Worm (Caenorhabditis elegans) whole organism, L4 larva: ENCODE results near the gene T28C6.8.

ENCODE experiments used
- D1046.2 ChIP-seq: fragments of 200-800 bp; sonication (Bioruptor generic); IDR thresholded peaks from 2 replicates; pipeline ENCODE4 v1.3.6; 2022; ENCODE audit warnings: missing genetic modification characterization, missing compliant biosample characterization
- F44E2.7 ChIP-seq: fragments of 200-800 bp; sonication (Bioruptor generic); IDR thresholded peaks from 2 replicates; pipeline ENCODE4 v2.1.2; 2022; ENCODE audit warnings: missing genetic modification characterization, missing compliant biosample characterization
- R02D3.7 ChIP-seq: fragments of 150-350 bp; sonication (generic microtip); optimal IDR thresholded peaks from 3 replicates; lab custom pipeline; 2014; ENCODE audit warnings: missing biosample characterization, missing genetic modification characterization
- Y105C5A.15 ChIP-seq: fragments of 200-800 bp; sonication (Bioruptor generic); IDR thresholded peaks from 2 replicates; pipeline ENCODE4 v1.3.6; 2022; ENCODE audit warnings: missing genetic modification characterization, missing compliant biosample characterization
- ZK337.2 ChIP-seq: fragments of 200-800 bp; sonication (Bioruptor generic); IDR thresholded peaks from 2 replicates; pipeline ENCODE4 v1.3.6; 2022; ENCODE audit warnings: missing genetic modification reagents, missing genetic modification characterization, missing compliant biosample characterization
- arid-1 ChIP-seq: fragments of 200-800 bp; sonication (Bioruptor generic); conservative IDR thresholded peaks from 2 replicates; pipeline ENCODE4 v1.3.6; 2022; ENCODE audit warnings: missing genetic modification reagents, missing genetic modification characterization, missing compliant biosample characterization
- ceh-20 ChIP-seq: fragments of 200-800 bp; sonication (Bioruptor generic); IDR thresholded peaks from 2 replicates; pipeline ENCODE4 v1.3.6; 2022; ENCODE audit warnings: missing genetic modification reagents, missing genetic modification characterization, missing compliant biosample characterization
- ceh-28 ChIP-seq: fragments of 150-350 bp; optimal IDR thresholded peaks from 2 replicates; lab custom pipeline; 2014; ENCODE audit warnings: missing biosample characterization, missing genetic modification reagents, missing genetic modification characterization
- ceh-82 ChIP-seq: sonication (generic microtip); optimal IDR thresholded peaks from 2 replicates; lab custom pipeline; 2017; ENCODE audit warnings: missing biosample characterization, missing genetic modification characterization
- ces-1 ChIP-seq: fragments of 150-350 bp; sonication (generic microtip); optimal IDR thresholded peaks from 4 replicates; lab custom pipeline; 2014; ENCODE audit warnings: missing biosample characterization, missing genetic modification reagents, missing genetic modification characterization
- cey-2 ChIP-seq: sonication (generic microtip); optimal IDR thresholded peaks from 3 replicates; lab custom pipeline; 2017; ENCODE audit warnings: missing genetic modification characterization, mild to moderate bottlenecking, missing compliant biosample characterization, antibody characterized with exemption, borderline replicate concordance; ENCODE audit not compliant: insufficient read depth
- ctbp-1 ChIP-seq: fragments of 200-800 bp; sonication (Bioruptor generic); IDR thresholded peaks from 2 replicates; pipeline ENCODE4 v1.3.6; 2022; ENCODE audit warnings: missing genetic modification reagents, missing genetic modification characterization, missing compliant biosample characterization
- daf-19 ChIP-seq: fragments of 200-800 bp; sonication (Bioruptor generic); conservative IDR thresholded peaks from 2 replicates; pipeline ENCODE4 v1.3.6; 2022; ENCODE audit warnings: missing genetic modification characterization, missing compliant biosample characterization
- dmd-8 ChIP-seq: fragments of 200-800 bp; sonication (Bioruptor generic); IDR thresholded peaks from 2 replicates; pipeline ENCODE4 v1.3.6; 2022; ENCODE audit warnings: missing genetic modification characterization, missing compliant biosample characterization
- duxl-1 ChIP-seq: sonication (generic microtip); optimal IDR thresholded peaks from 2 replicates; lab custom pipeline; 2016; ENCODE audit warnings: mild to moderate bottlenecking, missing genetic modification characterization, moderate library complexity, missing compliant biosample characterization; ENCODE audit not compliant: poor library complexity
- fos-1 ChIP-seq: fragments of 150-350 bp; optimal IDR thresholded peaks from 2 replicates; lab custom pipeline; 2014; ENCODE audit warnings: missing biosample characterization, missing genetic modification characterization
- gei-8 ChIP-seq: fragments of 200-800 bp; sonication (Bioruptor generic); optimal IDR thresholded peaks from 2 replicates; lab custom pipeline; 2018; ENCODE audit warnings: mild to moderate bottlenecking, missing genetic modification characterization, missing compliant biosample characterization
- hif-1 ChIP-seq, 2 experiments: sonication (generic microtip); optimal IDR thresholded peaks; 2 replicates each; lab custom pipeline; 2016 to 2017; ENCODE audit warnings: missing compliant biosample characterization in 2 of 2, missing genetic modification characterization in 2 of 2, missing genetic modification reagents in 2 of 2, missing genotype in 2 of 2, mild to moderate bottlenecking in 1 of 2
- hlh-11 ChIP-seq: fragments of 200-800 bp; sonication (Bioruptor generic); optimal IDR thresholded peaks from 2 replicates; lab custom pipeline; 2018; ENCODE audit warnings: mild to moderate bottlenecking, missing genetic modification characterization, missing compliant biosample characterization
- hmg-1.1 ChIP-seq: fragments of 200-800 bp; sonication (Bioruptor generic); IDR thresholded peaks from 2 replicates; pipeline ENCODE4 v1.3.6; 2022; ENCODE audit warnings: missing genetic modification reagents, missing genetic modification characterization, missing compliant biosample characterization
- lim-7 ChIP-seq: fragments of 200-800 bp; sonication (Bioruptor generic); IDR thresholded peaks from 2 replicates; pipeline ENCODE4 v1.3.6; 2022; ENCODE audit warnings: missing genetic modification characterization, missing compliant biosample characterization
- lin-15B ChIP-seq: fragments of 150-350 bp; sonication (generic microtip); optimal IDR thresholded peaks from 3 replicates; lab custom pipeline; 2014; ENCODE audit warnings: missing biosample characterization, missing genetic modification characterization
- lin-29 ChIP-seq: fragments of 200-800 bp; sonication (Bioruptor generic); IDR thresholded peaks from 2 replicates; pipeline ENCODE4 v1.3.6; 2022; ENCODE audit warnings: missing genetic modification reagents, missing genetic modification characterization, missing compliant biosample characterization
- lin-38 ChIP-seq: fragments of 200-800 bp; sonication (Bioruptor generic); IDR thresholded peaks from 2 replicates; pipeline ENCODE4 v1.3.6; 2022; ENCODE audit warnings: missing genetic modification reagents, missing genetic modification characterization, missing compliant biosample characterization
- mdl-1 ChIP-seq, 2 experiments: fragments of 150-350 bp in 1 of 2; sonication (generic microtip) in 1 of 2; optimal IDR thresholded peaks; 2 replicates each; lab custom pipeline; 2014 to 2017; ENCODE audit warnings: missing biosample characterization in 2 of 2, missing genetic modification characterization in 2 of 2
- mdt-29 ChIP-seq: fragments of 200-800 bp; sonication (Bioruptor generic); IDR thresholded peaks from 2 replicates; pipeline ENCODE4 v1.3.6; 2022; ENCODE audit warnings: missing genetic modification reagents, missing genetic modification characterization, missing compliant biosample characterization
- mxl-2 ChIP-seq: fragments of 200-800 bp; sonication (Bioruptor generic); conservative IDR thresholded peaks from 2 replicates; pipeline ENCODE4 v1.3.6; 2022; ENCODE audit warnings: missing genetic modification reagents, missing genetic modification characterization, missing compliant biosample characterization
- mxl-3 ChIP-seq: fragments of 200-800 bp; sonication (Bioruptor generic); optimal IDR thresholded peaks from 2 replicates; lab custom pipeline; 2018; ENCODE audit warnings: mild to moderate bottlenecking, missing genetic modification characterization, missing compliant biosample characterization
- nhr-237 ChIP-seq: sonication (generic microtip); optimal IDR thresholded peaks from 2 replicates; lab custom pipeline; 2017; ENCODE audit warnings: missing biosample characterization, missing genetic modification characterization
- nhr-28 ChIP-seq: fragments of 150-350 bp; optimal IDR thresholded peaks from 2 replicates; lab custom pipeline; 2014; ENCODE audit warnings: missing biosample characterization, missing genetic modification characterization
- nhr-42 ChIP-seq: fragments of 200-800 bp; sonication (Bioruptor generic); IDR thresholded peaks from 2 replicates; pipeline ENCODE4 v1.3.6; 2022; ENCODE audit warnings: missing genetic modification characterization, missing compliant biosample characterization
- nhr-76 ChIP-seq: fragments of 150-350 bp; optimal IDR thresholded peaks from 2 replicates; lab custom pipeline; 2014; ENCODE audit warnings: missing biosample characterization, missing genetic modification characterization
- pha-4 ChIP-seq, 2 experiments: fragments of 150-350 bp in 1 of 2; fragments of 200-800 bp in 1 of 2; sonication (Bioruptor generic) in 1 of 2; IDR thresholded peaks in 1 of 2; optimal IDR thresholded peaks in 1 of 2; 2 replicates each; pipeline versions ENCODE4 v1.3.6 to Lab custom; 2014 to 2022; ENCODE audit warnings: missing genetic modification characterization in 2 of 2, missing genetic modification reagents in 2 of 2, missing biosample characterization in 1 of 2, missing compliant biosample characterization in 1 of 2
- pqm-1 ChIP-seq: sonication (generic microtip); optimal IDR thresholded peaks from 2 replicates; lab custom pipeline; 2017; ENCODE audit warnings: missing biosample characterization, missing genetic modification characterization
- rbr-2 ChIP-seq: sonication (generic microtip); optimal IDR thresholded peaks from 2 replicates; lab custom pipeline; 2016; ENCODE audit warnings: missing genotype, missing genetic modification characterization, missing compliant biosample characterization
- sdz-12 ChIP-seq: fragments of 200-800 bp; sonication (Bioruptor generic); optimal IDR thresholded peaks from 2 replicates; lab custom pipeline; 2018; ENCODE audit warnings: mild to moderate bottlenecking, missing genetic modification characterization, missing compliant biosample characterization
- set-16 ChIP-seq: fragments of 200-800 bp; sonication (Bioruptor generic); IDR thresholded peaks from 2 replicates; pipeline ENCODE4 v1.3.6; 2022; ENCODE audit warnings: missing genetic modification reagents, missing genetic modification characterization, missing compliant biosample characterization
- unc-39 ChIP-seq: sonication (generic microtip); optimal IDR thresholded peaks from 2 replicates; lab custom pipeline; 2017; ENCODE audit warnings: missing biosample characterization, missing genetic modification characterization
- zfp-2 ChIP-seq: sonication (generic microtip); optimal IDR thresholded peaks from 2 replicates; lab custom pipeline; 2016; ENCODE audit warnings: mild to moderate bottlenecking, missing genetic modification characterization, missing compliant biosample characterization
- zfp-3 ChIP-seq: fragments of 200-800 bp; sonication (Bioruptor generic); conservative IDR thresholded peaks from 2 replicates; pipeline ENCODE4 v1.3.6; 2022; ENCODE audit warnings: missing genetic modification reagents, missing genetic modification characterization, missing compliant biosample characterization
- zip-2 ChIP-seq: fragments of 150-350 bp; optimal IDR thresholded peaks from 2 replicates; lab custom pipeline; 2014; ENCODE audit warnings: missing biosample characterization, missing genetic modification characterization

The T28C6.8 gene

ce11 chrIV:8852194-8852593 lies 21.7 kb upstream of the T28C6.8 start, which contains the start of gene alp-1:
TSS of gene alp-1 (plus strand) at chrIV:8852494.
- TF ChIP-seq ctbp-1 (GFP tag; lab: Robert Waterston, UW) (no peak), ceh-82 (no peak), ceh-28 (tag; lab: Kevin White, UChicago) (no peak), dmd-8 (no peak), hmg-1.1 (GFP tag; lab: Robert Waterston, UW) (no peak), duxl-1 (tag; lab: Kevin White, UChicago) (no peak), ces-1 (no peak), daf-19 (no peak), nhr-42 (GFP tag; lab: Robert Waterston, UW) (no peak), pqm-1 (tag; lab: Kevin White, UChicago) (no peak), zfp-3 (GFP tag; lab: Robert Waterston, UW) (no peak), cey-2 (no peak)
- TF ChIP-seq, all 104 proteins: peak for 0

ce11 chrIV:8850807-8851206 lies 20.3 kb upstream of the T28C6.8 start:
- TF ChIP-seq pha-4 (GFP tag; IDR thresholded peaks at IDR 0.05; lab: Robert Waterston, UW) (no peak), pha-4 (tag; optimal IDR thresholded peaks at IDR 0.05; lab: Kevin White, UChicago) (no peak), lim-7 (GFP tag; lab: Robert Waterston, UW) (no peak), dmd-8 (0 out of 2 replicates have a peak, but pooled peaks have one; percentile 57), F44E2.7 (GFP tag; lab: Robert Waterston, UW) (no peak), mdt-29 (no peak), Y105C5A.15 (no peak), mxl-3 (no peak), zip-2 (tag; lab: Kevin White, UChicago) (no peak), lin-29 (0 out of 2 replicates have a peak, but pooled peaks have one; percentile 26), gei-8 (GFP tag; lab: Kevin White, UChicago) (no peak), lin-38 (no peak), rbr-2 (tag; lab: Kevin White, UChicago) (no peak), fos-1 (tag; lab: Kevin White, UChicago) (no peak), lin-15B (no peak), mdl-1 (tag; optimal IDR thresholded peaks at IDR 0.05; lab: Kevin White, UChicago) (no peak), hif-1 (tag; optimal IDR thresholded peaks at IDR 0.05; lab: Kevin White, UChicago) (no peak), nhr-76 (tag; lab: Kevin White, UChicago) (no peak), pqm-1 (tag; lab: Kevin White, UChicago) (no peak), unc-39 (no peak), daf-19 (no peak), arid-1 (GFP tag; lab: Robert Waterston, UW) (no peak), set-16 (peak; percentile 92), zfp-2 (tag; lab: Kevin White, UChicago) (no peak), ZK337.2 (GFP tag; lab: Robert Waterston, UW) (no peak), mxl-2 (GFP tag; lab: Robert Waterston, UW) (no peak), nhr-28 (tag; lab: Kevin White, UChicago) (peak; percentile 13), nhr-237 (tag; lab: Kevin White, UChicago) (no peak), D1046.2 (GFP tag; lab: Robert Waterston, UW) (no peak), hlh-11 (tag; lab: Kevin White, UChicago) (peak; percentile 1), sdz-12 (GFP tag; lab: Kevin White, UChicago) (no peak), ceh-20 (GFP tag; lab: Robert Waterston, UW) (no peak), R02D3.7 (tag; lab: Kevin White, UChicago) (no peak)
